In the genomic region with DNA sequence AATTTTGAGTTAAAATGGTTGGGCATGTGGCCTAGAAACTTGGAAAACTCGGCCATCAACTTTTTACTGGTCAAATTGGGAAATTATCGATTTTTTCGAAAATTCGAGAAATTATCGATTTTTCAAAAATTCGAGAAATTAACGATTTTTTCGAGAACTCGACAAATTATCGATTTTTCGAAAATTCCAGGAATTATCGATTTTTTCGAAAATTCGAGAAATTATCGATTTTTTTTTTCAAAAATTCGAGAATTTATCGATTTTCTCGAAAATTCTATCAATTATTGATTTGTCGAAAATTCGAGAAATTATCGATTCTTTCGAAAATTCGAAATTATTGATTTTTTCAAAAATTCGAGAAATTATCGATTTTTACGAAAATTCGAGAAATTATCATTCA, we compare ENCODE assay signal across 4 worm cellular contexts.
A peak's percentile ranks its signal among the peaks of the same experiment; 100 is the strongest.
TF ChIP-seq lines count a peak whose summit lies in the region.

No protein-coding gene starts in this region.

TF ChIP-seq in whole organism, L3 larva, 47 proteins besides CTCF, POLR2A, EP300 and RAD21:
- TF ChIP-seq lin-39 (tag; optimal IDR thresholded peaks at IDR 0.05; lab: Kevin White, UChicago) (no peak), ceh-28 (tag; optimal IDR thresholded peaks at IDR 0.05; lab: Kevin White, UChicago) (peak; percentile 99), elt-1 (tag; optimal IDR thresholded peaks at IDR 0.05; lab: Kevin White, UChicago) (no peak), nhr-28 (tag; optimal IDR thresholded peaks at IDR 0.05; lab: Kevin White, UChicago) (no peak), eor-1 (tag; optimal IDR thresholded peaks at IDR 0.05; lab: Kevin White, UChicago) (no peak)

TF ChIP-seq in whole organism, L4 larva, 104 proteins besides CTCF, POLR2A, EP300 and RAD21:
- no peak for TF ChIP-seq unc-39 (tag; optimal IDR thresholded peaks at IDR 0.05; lab: Kevin White, UChicago)
- peak; percentile 97 for TF ChIP-seq ceh-28 (tag; optimal IDR thresholded peaks at IDR 0.05; lab: Kevin White, UChicago)
- no peak for TF ChIP-seq lin-15B (tag; optimal IDR thresholded peaks at IDR 0.05; lab: Kevin White, UChicago)
- no peak for TF ChIP-seq ctbp-1 (GFP tag; IDR thresholded peaks at IDR 0.05; lab: Robert Waterston, UW)

TF ChIP-seq in whole organism, late embryonic, 69 proteins besides CTCF, POLR2A, EP300 and RAD21:
- TF ChIP-seq elt-2 (tag; optimal IDR thresholded peaks at IDR 0.05; lab: Kevin White, UChicago) (no peak), ceh-48 (tag; optimal IDR thresholded peaks at IDR 0.05; lab: Kevin White, UChicago) (peak; percentile 81)

TF ChIP-seq in whole organism, midembryonic, 9 proteins besides CTCF, POLR2A, EP300 and RAD21:
- TF ChIP-seq ztf-29 (GFP tag; IDR thresholded peaks at IDR 0.05; lab: Robert Waterston, UW) (no peak), flt-1 (GFP tag; IDR thresholded peaks at IDR 0.05; lab: Robert Waterston, UW) (no peak), T22C8.4 (GFP tag; IDR thresholded peaks at IDR 0.05; lab: Robert Waterston, UW) (peak; percentile 97)
